Worm (Caenorhabditis elegans) whole organism, L1 larva: Measurements from ENCODE around the gene cutl-11.
A peak's percentile ranks its signal among the peaks of the same experiment; 100 is the strongest.

Source experiments
- C04F5.9 ChIP-seq: sonication (generic microtip); optimal IDR thresholded peaks from 2 replicates; lab custom pipeline; 2016; ENCODE audit warnings: missing genetic modification characterization, missing compliant biosample characterization
- F16B12.6 ChIP-seq: fragments of 150-350 bp; optimal IDR thresholded peaks from 2 replicates; lab custom pipeline; 2014; ENCODE audit warnings: missing biosample characterization, missing genetic modification characterization
- aha-1 ChIP-seq: fragments of 150-350 bp; optimal IDR thresholded peaks from 2 replicates; lab custom pipeline; 2014; ENCODE audit warnings: missing biosample characterization, missing genetic modification characterization
- alr-1 ChIP-seq: fragments of 200-800 bp; sonication (Bioruptor generic); optimal IDR thresholded peaks from 2 replicates; lab custom pipeline; 2018; ENCODE audit warnings: borderline replicate concordance, mild to moderate bottlenecking, missing genetic modification characterization, missing compliant biosample characterization
- aly-2 ChIP-seq: fragments of 150-350 bp; optimal IDR thresholded peaks from 2 replicates; lab custom pipeline; 2014; ENCODE audit warnings: missing biosample characterization, missing genetic modification characterization
- ama-1 ChIP-seq: fragments of 150-350 bp; optimal IDR thresholded peaks from 2 replicates; lab custom pipeline; 2014
- blmp-1 ChIP-seq: fragments of 150-350 bp; optimal IDR thresholded peaks from 2 replicates; lab custom pipeline; 2014; ENCODE audit warnings: missing biosample characterization, missing genetic modification characterization
- ceh-63 ChIP-seq: fragments of 200-800 bp; sonication (Bioruptor generic); optimal IDR thresholded peaks from 2 replicates; lab custom pipeline; 2018; ENCODE audit warnings: mild to moderate bottlenecking, missing genetic modification characterization, missing compliant biosample characterization
- ceh-8 ChIP-seq: fragments of 200-800 bp; sonication (Bioruptor generic); optimal IDR thresholded peaks from 2 replicates; lab custom pipeline; 2018; ENCODE audit warnings: mild to moderate bottlenecking, missing genetic modification characterization, moderate library complexity, missing compliant biosample characterization
- ceh-88 ChIP-seq: fragments of 200-800 bp; sonication (Bioruptor generic); IDR thresholded peaks from 2 replicates; pipeline ENCODE4 v1.3.6; 2022; ENCODE audit warnings: missing genetic modification characterization, missing compliant biosample characterization
- dpl-1 ChIP-seq, 3 experiments: fragments of 150-350 bp in 2 of 3; sonication (generic microtip) in 1 of 3; optimal IDR thresholded peaks; 2 replicates each; lab custom pipeline; 2014 to 2017; ENCODE audit warnings: missing biosample characterization in 3 of 3, missing genetic modification characterization in 3 of 3, missing genetic modification reagents in 3 of 3
- dsc-1 ChIP-seq: sonication (generic microtip); optimal IDR thresholded peaks from 2 replicates; lab custom pipeline; 2016; ENCODE audit warnings: mild to moderate bottlenecking, missing genetic modification characterization, missing compliant biosample characterization
- efl-1 ChIP-seq, 4 experiments: fragments of 150-350 bp; optimal IDR thresholded peaks in 3 of 4; peaks in 1 of 4; 1 replicate in 1 of 4; 2 replicates in 3 of 4; lab custom pipeline; 2014; ENCODE audit warnings: missing biosample characterization in 2 of 4, missing genetic modification characterization in 2 of 4, missing genetic modification reagents in 2 of 4
- efl-3 ChIP-seq: fragments of 200-800 bp; sonication (Bioruptor generic); optimal IDR thresholded peaks from 2 replicates; lab custom pipeline; 2018; ENCODE audit warnings: mild to moderate bottlenecking, missing genetic modification characterization, missing compliant biosample characterization
- elt-3 ChIP-seq, 6 experiments: fragments of 150-350 bp in 1 of 6; sonication (generic microtip); optimal IDR thresholded peaks; 2 replicates each; lab custom pipeline; 2017 to 2018; ENCODE audit warnings: missing biosample characterization in 6 of 6, missing genetic modification characterization in 6 of 6, inconsistent platforms in 1 of 6
- ets-5 ChIP-seq: fragments of 200-800 bp; sonication (Bioruptor generic); IDR thresholded peaks from 2 replicates; pipeline ENCODE4 v1.3.6; 2022; ENCODE audit warnings: missing genetic modification characterization, missing compliant biosample characterization
- fkh-10 ChIP-seq: sonication (generic microtip); optimal IDR thresholded peaks from 2 replicates; lab custom pipeline; 2017; ENCODE audit warnings: missing biosample characterization, missing genetic modification reagents, missing genetic modification characterization
- fos-1 ChIP-seq: fragments of 150-350 bp; optimal IDR thresholded peaks from 2 replicates; lab custom pipeline; 2014; ENCODE audit warnings: missing biosample characterization, missing genetic modification characterization
- hlh-17 ChIP-seq: fragments of 200-800 bp; sonication (Bioruptor generic); optimal IDR thresholded peaks from 2 replicates; lab custom pipeline; 2018; ENCODE audit warnings: missing genetic modification characterization, mild to moderate bottlenecking, missing compliant biosample characterization, moderate library complexity, borderline replicate concordance
- hlh-4 ChIP-seq: sonication (generic microtip); optimal IDR thresholded peaks from 2 replicates; lab custom pipeline; 2016; ENCODE audit warnings: mild to moderate bottlenecking, missing genetic modification characterization, missing compliant biosample characterization
- irx-1 ChIP-seq: sonication (generic microtip); optimal IDR thresholded peaks from 2 replicates; lab custom pipeline; 2016; ENCODE audit warnings: missing genetic modification characterization, missing compliant biosample characterization
- isw-1 ChIP-seq: fragments of 200-800 bp; sonication (Bioruptor generic); IDR thresholded peaks from 2 replicates; pipeline ENCODE4 v1.3.6; 2022; ENCODE audit warnings: missing genetic modification characterization, missing compliant biosample characterization
- jun-1 ChIP-seq: fragments of 150-350 bp; optimal IDR thresholded peaks from 2 replicates; lab custom pipeline; 2014; ENCODE audit warnings: missing biosample characterization, missing genetic modification reagents, missing genetic modification characterization
- lin-15B ChIP-seq: fragments of 150-350 bp; sonication (generic microtip); optimal IDR thresholded peaks from 3 replicates; lab custom pipeline; 2014; ENCODE audit warnings: missing biosample characterization, missing genetic modification characterization
- lin-35 ChIP-seq, 2 experiments: fragments of 150-350 bp; optimal IDR thresholded peaks; 2 replicates each; lab custom pipeline; 2014; ENCODE audit warnings: missing biosample characterization in 2 of 2, missing genetic modification characterization in 2 of 2, missing genetic modification reagents in 2 of 2
- mab-9 ChIP-seq: fragments of 200-800 bp; sonication (Bioruptor generic); IDR thresholded peaks from 2 replicates; pipeline ENCODE4 v1.3.6; 2022; ENCODE audit warnings: missing genetic modification reagents, missing genetic modification characterization, missing compliant biosample characterization
- mdl-1 ChIP-seq, 2 experiments: fragments of 150-350 bp; optimal IDR thresholded peaks; 2 replicates each; lab custom pipeline; 2014 to 2017; ENCODE audit warnings: missing biosample characterization in 2 of 2, missing genetic modification characterization in 2 of 2, inconsistent platforms in 1 of 2
- nhr-12 ChIP-seq: sonication (generic microtip); optimal IDR thresholded peaks from 2 replicates; lab custom pipeline; 2017; ENCODE audit warnings: missing biosample characterization, missing genetic modification characterization
- nhr-19 ChIP-seq: fragments of 200-800 bp; sonication (Bioruptor generic); conservative IDR thresholded peaks from 2 replicates; pipeline ENCODE4 v1.3.6; 2022; ENCODE audit warnings: missing genetic modification characterization, missing compliant biosample characterization
- nhr-20 ChIP-seq: sonication (generic microtip); optimal IDR thresholded peaks from 2 replicates; lab custom pipeline; 2016; ENCODE audit warnings: mild to moderate bottlenecking, missing genetic modification characterization, missing compliant biosample characterization
- nhr-237 ChIP-seq: fragments of 150-350 bp; optimal IDR thresholded peaks from 2 replicates; lab custom pipeline; 2014; ENCODE audit warnings: missing biosample characterization, missing genetic modification characterization
- nhr-76 ChIP-seq: sonication (generic microtip); optimal IDR thresholded peaks from 2 replicates; lab custom pipeline; 2017; ENCODE audit warnings: missing biosample characterization, missing genetic modification characterization
- nhr-84 ChIP-seq: sonication (generic microtip); optimal IDR thresholded peaks from 2 replicates; lab custom pipeline; 2017; ENCODE audit warnings: missing biosample characterization, missing genetic modification characterization
- nhr-90 ChIP-seq: sonication (generic microtip); optimal IDR thresholded peaks from 2 replicates; lab custom pipeline; 2016; ENCODE audit warnings: mild to moderate bottlenecking, missing genetic modification characterization, missing compliant biosample characterization; ENCODE audit not compliant: poor library complexity
- pax-3 ChIP-seq: fragments of 200-800 bp; sonication (Bioruptor generic); optimal IDR thresholded peaks from 2 replicates; lab custom pipeline; 2018; ENCODE audit warnings: mild to moderate bottlenecking, missing genetic modification characterization, moderate library complexity, missing compliant biosample characterization
- pqm-1 ChIP-seq: sonication (generic microtip); optimal IDR thresholded peaks from 3 replicates; lab custom pipeline; 2017; ENCODE audit warnings: missing biosample characterization, missing genetic modification characterization
- snpc-4 ChIP-seq: fragments of 150-350 bp; optimal IDR thresholded peaks from 2 replicates; lab custom pipeline; 2014; ENCODE audit warnings: missing biosample characterization, missing genetic modification characterization
- snu-23 ChIP-seq: sonication (generic microtip); optimal IDR thresholded peaks from 2 replicates; lab custom pipeline; 2016; ENCODE audit warnings: missing genetic modification characterization, missing compliant biosample characterization
- sox-4 ChIP-seq: sonication (generic microtip); optimal IDR thresholded peaks from 2 replicates; lab custom pipeline; 2016; ENCODE audit warnings: missing genetic modification characterization, missing compliant biosample characterization
- sup-37 ChIP-seq: fragments of 200-800 bp; sonication (Bioruptor generic); optimal IDR thresholded peaks from 2 replicates; lab custom pipeline; 2018; ENCODE audit warnings: mild to moderate bottlenecking, missing genetic modification characterization, missing compliant biosample characterization
- tbx-2 ChIP-seq: sonication (generic microtip); optimal IDR thresholded peaks from 2 replicates; lab custom pipeline; 2016; ENCODE audit warnings: missing genetic modification characterization, missing compliant biosample characterization
- tlp-1 ChIP-seq: fragments of 150-350 bp; optimal IDR thresholded peaks from 2 replicates; lab custom pipeline; 2014; ENCODE audit warnings: missing biosample characterization, missing genetic modification characterization
- unc-30 ChIP-seq: sonication (generic microtip); optimal IDR thresholded peaks from 2 replicates; lab custom pipeline; 2017; ENCODE audit warnings: missing biosample characterization, missing genetic modification characterization
- unc-62 ChIP-seq: fragments of 150-350 bp; optimal IDR thresholded peaks from 2 replicates; lab custom pipeline; 2014; ENCODE audit warnings: missing biosample characterization, missing genetic modification reagents, missing genetic modification characterization
- xbp-1 ChIP-seq: sonication (generic microtip); optimal IDR thresholded peaks from 2 replicates; lab custom pipeline; 2016; ENCODE audit warnings: missing genetic modification characterization, missing compliant biosample characterization
- zag-1 ChIP-seq: fragments of 150-350 bp; optimal IDR thresholded peaks from 2 replicates; lab custom pipeline; 2014; ENCODE audit warnings: missing biosample characterization, missing genetic modification characterization
- ztf-11 ChIP-seq, 2 experiments: sonication (generic microtip); optimal IDR thresholded peaks; 2 replicates each; lab custom pipeline; 2016 to 2017; ENCODE audit warnings: missing genetic modification characterization in 2 of 2, missing biosample characterization in 1 of 2, missing compliant biosample characterization in 1 of 2

The cutl-11 gene

DNA sequence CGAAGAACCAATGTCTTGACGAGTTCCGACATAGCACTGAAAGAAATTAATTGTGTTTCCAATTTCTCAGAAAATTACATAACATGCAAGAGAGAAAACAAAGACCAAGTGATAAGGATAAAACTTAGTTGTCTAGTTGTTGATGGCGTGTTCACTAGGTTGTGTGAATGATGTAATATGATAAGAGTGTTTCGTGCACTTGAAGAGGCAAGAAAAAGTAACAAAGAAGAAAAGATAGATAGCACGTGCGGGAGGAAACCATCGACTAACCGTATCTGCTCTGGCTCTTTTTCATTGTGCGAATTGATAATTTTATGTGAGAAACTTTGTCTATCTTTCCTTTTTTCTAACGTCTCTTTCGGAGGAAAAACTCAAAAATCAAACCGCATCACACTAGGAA is 11.0 kb upstream of the cutl-11 start, which contains the start of gene sfxn-1.5 (continued):
- TF ChIP-seq pqm-1 (tag; lab: Kevin White, UChicago) (peak; percentile 75), efl-1 (optimal IDR thresholded peaks at IDR 0.05; lab: Kevin White, UChicago) (no peak), efl-1 (GFP tag; optimal IDR thresholded peaks at IDR 0.05 in 1 of 2; lab: Kevin White, UChicago) (no peak), fos-1 (tag; lab: Kevin White, UChicago) (no peak), nhr-90 (peak; percentile 38), lin-35 (GFP tag; optimal IDR thresholded peaks at IDR 0.05; lab: Kevin White, UChicago) (peak in 1 of 2 experiments; percentile 43), nhr-76 (tag; lab: Kevin White, UChicago) (no peak), lin-15B (tag; lab: Kevin White, UChicago) (no peak), ceh-8 (GFP tag; lab: Kevin White, UChicago) (no peak), jun-1 (tag; lab: Kevin White, UChicago) (peak; percentile 40), snpc-4 (tag; lab: Kevin White, UChicago) (no peak), elt-3 (tag; optimal IDR thresholded peaks at IDR 0.05; lab: Kevin White, UChicago) (peak; percentile 53 to 90 (median 68)), alr-1 (tag; lab: Kevin White, UChicago) (no peak), tlp-1 (tag; lab: Kevin White, UChicago) (no peak)

DNA sequence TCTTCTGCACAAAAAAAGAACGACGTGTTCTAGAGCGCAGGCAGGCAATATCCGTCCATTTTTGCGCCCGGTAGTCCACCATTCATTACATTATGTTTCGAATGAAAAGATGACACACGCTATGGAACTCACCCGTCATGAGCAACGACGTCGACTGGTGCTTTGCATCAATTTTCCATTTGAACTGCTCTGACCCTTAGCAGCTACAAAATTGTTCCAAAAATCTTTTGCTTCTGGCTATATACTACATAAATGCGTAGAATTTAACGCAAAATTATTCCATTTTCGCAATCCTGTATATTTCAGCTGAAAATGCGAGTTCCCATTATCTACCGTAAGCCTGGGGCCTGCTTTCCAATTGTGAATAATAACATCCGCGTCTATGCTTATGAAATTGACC is 7.7 kb upstream of the cutl-11 start, which contains the start of gene T04F8.3:
TSS of gene T04F8.3 (plus strand) at position 301 of the 400 bp plus-strand sequence.
- TF ChIP-seq dsc-1 (tag; lab: Kevin White, UChicago) (no peak), unc-30 (tag; lab: Kevin White, UChicago) (no peak), xbp-1 (tag; lab: Kevin White, UChicago) (no peak), ceh-63 (GFP tag; lab: Kevin White, UChicago) (no peak), tlp-1 (tag; lab: Kevin White, UChicago) (no peak)

DNA sequence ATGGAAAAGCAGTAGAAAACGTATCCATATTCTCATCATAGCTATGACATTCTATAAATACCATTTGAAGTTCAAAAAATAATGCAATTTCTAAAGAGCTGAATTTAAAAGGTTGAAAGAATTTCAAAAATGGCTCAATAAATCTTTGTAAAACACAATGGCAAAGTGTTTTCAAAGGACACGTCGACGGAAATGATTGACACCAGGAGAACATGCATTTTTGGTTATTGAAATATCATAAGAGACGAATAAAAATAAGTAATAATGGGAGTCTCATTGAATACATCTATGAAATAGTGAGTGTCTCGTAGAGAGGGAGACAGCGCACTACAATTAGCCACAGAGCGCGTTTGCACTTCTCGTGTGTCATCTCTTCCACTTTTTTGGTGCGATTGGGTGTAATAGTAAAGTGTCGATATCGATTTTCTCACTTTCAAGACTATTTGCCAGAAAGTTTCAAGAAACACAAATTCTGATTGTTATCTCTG is 5.9 kb upstream of the cutl-11 start, which contains the start of gene T04F8.2:
TSS of gene T04F8.2 (minus strand) at position 51 of the 488 bp plus-strand sequence.
- peak; percentile 6 to 40 (median 11) for TF ChIP-seq dpl-1 (GFP tag; optimal IDR thresholded peaks at IDR 0.05; lab: Kevin White, UChicago)
- no peak for TF ChIP-seq sox-4 (tag; lab: Kevin White, UChicago)
- TF ChIP-seq unc-62 (GFP tag; lab: Kevin White, UChicago) = no peak
- TF ChIP-seq irx-1 (tag; lab: Kevin White, UChicago) = no peak
- TF ChIP-seq C04F5.9 (tag; lab: Kevin White, UChicago) = no peak
- peak; percentile 76 for TF ChIP-seq snu-23 (GFP tag; lab: Kevin White, UChicago)
- TF ChIP-seq aha-1 (tag; lab: Kevin White, UChicago) = no peak
- no peak for TF ChIP-seq aly-2 (tag; lab: Kevin White, UChicago)
- TF ChIP-seq nhr-237 = no peak
- peak; percentile 82 for TF ChIP-seq nhr-20 (tag; lab: Kevin White, UChicago)
- TF ChIP-seq hlh-4 (tag; lab: Kevin White, UChicago) = no peak
- no peak for TF ChIP-seq mab-9 (GFP tag; lab: Robert Waterston, UW)
- TF ChIP-seq ceh-63 (GFP tag; lab: Kevin White, UChicago) = no peak
- TF ChIP-seq pax-3 (tag; lab: Kevin White, UChicago) = no peak
- TF ChIP-seq blmp-1 (tag; lab: Kevin White, UChicago) = peak; percentile 64
- no peak for TF ChIP-seq ets-5 (GFP tag; lab: Robert Waterston, UW)
- TF ChIP-seq unc-30 (tag; lab: Kevin White, UChicago) = no peak
- no peak for TF ChIP-seq ztf-11 (tag; optimal IDR thresholded peaks at IDR 0.05; lab: Kevin White, UChicago)
- peak; percentile 55 for TF ChIP-seq xbp-1 (tag; lab: Kevin White, UChicago)
- no peak for TF ChIP-seq hlh-17
- peak; percentile 17; the same call in 1 of the 2 replicates for TF ChIP-seq isw-1 (GFP tag; lab: Robert Waterston, UW)
- no peak for TF ChIP-seq nhr-76 (tag; lab: Kevin White, UChicago)
- peak in 1 of 6 experiments; percentile 8 for TF ChIP-seq elt-3 (tag; optimal IDR thresholded peaks at IDR 0.05; lab: Kevin White, UChicago)
- TF ChIP-seq alr-1 (tag; lab: Kevin White, UChicago) = no peak
- no peak for TF ChIP-seq nhr-84 (tag; lab: Kevin White, UChicago)
- no peak for TF ChIP-seq sup-37 (GFP tag; lab: Kevin White, UChicago)
- TF ChIP-seq zag-1 (tag; lab: Kevin White, UChicago) = no peak
- peak; percentile 26 for TF ChIP-seq F16B12.6 (tag; lab: Kevin White, UChicago)
- no peak for TF ChIP-seq ama-1 (lab: Kevin White, UChicago)
- peak; percentile 65 for TF ChIP-seq tbx-2 (tag; lab: Kevin White, UChicago)
- peak; percentile 54 to 59 for TF ChIP-seq lin-35 (GFP tag; optimal IDR thresholded peaks at IDR 0.05; lab: Kevin White, UChicago)
- TF ChIP-seq efl-3 (GFP tag; lab: Kevin White, UChicago) = no peak
- peak in 1 of 2 experiments; percentile 58 for TF ChIP-seq mdl-1 (tag; optimal IDR thresholded peaks at IDR 0.05; lab: Kevin White, UChicago)
- no peak for TF ChIP-seq fkh-10
- no peak for TF ChIP-seq nhr-12 (tag; lab: Kevin White, UChicago)
- TF ChIP-seq nhr-19 (GFP tag; lab: Robert Waterston, UW) = peak; percentile 29
- no peak for TF ChIP-seq ceh-88 (GFP tag; lab: Robert Waterston, UW)
- no peak for TF ChIP-seq pqm-1 (tag; lab: Kevin White, UChicago)
